Worm (Caenorhabditis elegans): ENCODE results near the gene F40G12.4.

F40G12.4 gene

ce11 chrV:14289363-14289762 lies 20.8 kb upstream of the F40G12.4 start, which contains the start of gene F14D7.1:
F14D7.1 (minus strand) TSS chrV:14289463.
- no peak for TF ChIP-seq ceh-16 (tag; optimal IDR thresholded peaks at IDR 0.05)
- TF ChIP-seq aly-2 (tag; optimal IDR thresholded peaks at IDR 0.05): no peak
- no peak for TF ChIP-seq ZK546.5 (tag; optimal IDR thresholded peaks at IDR 0.05)
- no peak for TF ChIP-seq ceh-28 (tag; optimal IDR thresholded peaks at IDR 0.05)
- TF ChIP-seq nhr-237 (tag; optimal IDR thresholded peaks at IDR 0.05): no peak
- TF ChIP-seq skn-1 (tag; optimal IDR thresholded peaks at IDR 0.05): no peak
- TF ChIP-seq ztf-4 (tag; optimal IDR thresholded peaks at IDR 0.05): no peak
- TF ChIP-seq elt-1 (tag; optimal IDR thresholded peaks at IDR 0.05): no peak
- no peak for TF ChIP-seq nfya-1 (tag; optimal IDR thresholded peaks at IDR 0.05; ENCODE audit: insufficient read depth)
- TF ChIP-seq nhr-23 (tag; optimal IDR thresholded peaks at IDR 0.05): no peak
- TF ChIP-seq fkh-10 (GFP tag; optimal IDR thresholded peaks at IDR 0.05): no peak
- TF ChIP-seq zag-1 (tag; optimal IDR thresholded peaks at IDR 0.05): no peak

ce11 chrV:14285803-14286202 lies 17.3 kb upstream of the F40G12.4 start, which contains the start of gene F40G12.11:
F40G12.11 (plus strand) TSS chrV:14286171.
- TF ChIP-seq jun-1 (tag; optimal IDR thresholded peaks at IDR 0.05): no peak
- no peak for TF ChIP-seq eor-1 (tag; optimal IDR thresholded peaks at IDR 0.05)

- TF ChIP-seq skn-1 (tag; optimal IDR thresholded peaks at IDR 0.05) (no peak), fos-1 (tag; optimal IDR thresholded peaks at IDR 0.05) (no peak), nhr-23 (tag; optimal IDR thresholded peaks at IDR 0.05) (no peak), ceh-82 (tag; optimal IDR thresholded peaks at IDR 0.05) (no peak), pha-4 (tag; optimal IDR thresholded peaks at IDR 0.05) (no peak), sea-2 (GFP tag; optimal IDR thresholded peaks at IDR 0.05) (no peak), hmg-11 (tag; optimal IDR thresholded peaks at IDR 0.05) (no peak), egl-5 (tag; optimal IDR thresholded peaks at IDR 0.05) (no peak), ztf-4 (tag; optimal IDR thresholded peaks at IDR 0.05) (no peak), tbx-2 (tag; optimal IDR thresholded peaks at IDR 0.05) (no peak), lin-39 (tag; optimal IDR thresholded peaks at IDR 0.05) (no peak), nhr-237 (tag; optimal IDR thresholded peaks at IDR 0.05) (no peak), ama-1 (optimal IDR thresholded peaks at IDR 0.05) (no peak), ceh-28 (tag; optimal IDR thresholded peaks at IDR 0.05) (no peak), nhr-28 (tag; optimal IDR thresholded peaks at IDR 0.05) (no peak)
These were observed 14.7 kb upstream of the F40G12.4 start, which contains the start of gene F40G12.10 for ce11 chrV:14283241-14283640. F40G12.10 (plus strand) TSS chrV:14283541.

- TF ChIP-seq daf-12 (tag; optimal IDR thresholded peaks at IDR 0.05) (no peak), nhr-237 (tag; optimal IDR thresholded peaks at IDR 0.05) (no peak), egl-27 (tag; optimal IDR thresholded peaks at IDR 0.05) (no peak), fkh-2 (tag; optimal IDR thresholded peaks at IDR 0.05) (no peak), nhr-77 (tag; optimal IDR thresholded peaks at IDR 0.05) (no peak), elt-1 (tag; optimal IDR thresholded peaks at IDR 0.05) (no peak), nhr-23 (tag; optimal IDR thresholded peaks at IDR 0.05) (no peak), nhr-12 (tag; optimal IDR thresholded peaks at IDR 0.05) (no peak), tbx-2 (tag; optimal IDR thresholded peaks at IDR 0.05) (no peak), ceh-82 (tag; optimal IDR thresholded peaks at IDR 0.05) (no peak), nhr-25 (tag; optimal IDR thresholded peaks at IDR 0.05) (no peak), ztf-4 (tag; optimal IDR thresholded peaks at IDR 0.05) (no peak), jun-1 (tag; optimal IDR thresholded peaks at IDR 0.05) (no peak), lsy-12 (tag; optimal IDR thresholded peaks at IDR 0.05) (no peak), elt-3 (tag; optimal IDR thresholded peaks at IDR 0.05) (no peak), lin-39 (tag; optimal IDR thresholded peaks at IDR 0.05) (no peak), fos-1 (tag; optimal IDR thresholded peaks at IDR 0.05) (no peak), egl-5 (tag; optimal IDR thresholded peaks at IDR 0.05) (no peak)
These were observed 13.8 kb upstream of the F40G12.4 start, which contains the start of the genes srt-74 and F40G12.9 for ce11 chrV:14282222-14282709. srt-74 (minus strand) TSS chrV:14282322. F40G12.9 (plus strand) TSS chrV:14282659.

ce11 chrV:14279777-14280176 lies 11.3 kb upstream of the F40G12.4 start, which contains the start of gene srt-33:
srt-33 (minus strand) TSS chrV:14279877.
- no peak for TF ChIP-seq R02D3.7 (tag; optimal IDR thresholded peaks at IDR 0.05)
- TF ChIP-seq nhr-77 (tag; optimal IDR thresholded peaks at IDR 0.05): no peak
- no peak for TF ChIP-seq skn-1 (tag; optimal IDR thresholded peaks at IDR 0.05)
- no peak for TF ChIP-seq elt-3 (tag; optimal IDR thresholded peaks at IDR 0.05)
- TF ChIP-seq daf-12 (tag; optimal IDR thresholded peaks at IDR 0.05): no peak
- no peak for TF ChIP-seq fos-1 (tag; optimal IDR thresholded peaks at IDR 0.05)
- no peak for TF ChIP-seq eor-1 (tag; optimal IDR thresholded peaks at IDR 0.05)
- no peak for TF ChIP-seq lin-39 (tag; optimal IDR thresholded peaks at IDR 0.05)
- no peak for TF ChIP-seq jun-1 (tag; optimal IDR thresholded peaks at IDR 0.05)
- TF ChIP-seq nhr-43 (tag; optimal IDR thresholded peaks at IDR 0.05; ENCODE audit: poor library complexity, severe bottlenecking): no peak
- TF ChIP-seq ceh-9 (tag; optimal IDR thresholded peaks at IDR 0.05): no peak
- TF ChIP-seq lin-15B (tag; optimal IDR thresholded peaks at IDR 0.05): no peak
- TF ChIP-seq ceh-16 (tag; optimal IDR thresholded peaks at IDR 0.05): no peak
- no peak for TF ChIP-seq fkh-2 (tag; optimal IDR thresholded peaks at IDR 0.05)
- no peak for TF ChIP-seq ZK546.5 (tag; optimal IDR thresholded peaks at IDR 0.05)
- no peak for TF ChIP-seq mml-1 (tag; optimal IDR thresholded peaks at IDR 0.05)
- no peak for TF ChIP-seq nhr-67 (tag; optimal IDR thresholded peaks at IDR 0.05)
- TF ChIP-seq mdl-1 (tag; optimal IDR thresholded peaks at IDR 0.05): no peak
